Worm (Caenorhabditis elegans) whole organism, L4/young adult: ENCODE results near the gene his-24.

Source experiments
- W03F9.2 ChIP-seq: fragments of 150-350 bp; optimal IDR thresholded peaks from 2 replicates; lab custom pipeline; 2014; ENCODE audit warnings: missing biosample characterization, missing genetic modification characterization
- him-1 ChIP-seq: sonication (generic microtip); optimal IDR thresholded peaks from 2 replicates; lab custom pipeline; 2016; ENCODE audit warnings: missing genotype, missing genetic modification reagents, missing genetic modification characterization, missing compliant biosample characterization

ce11 chrX:14534596-14534995 is 44.7 kb downstream of the his-24 start:
- TF ChIP-seq him-1 (no peak), W03F9.2 (tag; lab: Kevin White, UChicago) (no peak)
